Worm (Caenorhabditis elegans) whole organism, L3 larva: ENCODE results near the gene sur-5.

Source experiments
- aly-2 ChIP-seq: fragments of 150-350 bp; optimal IDR thresholded peaks from 2 replicates; lab custom pipeline; 2014; ENCODE audit warnings: missing biosample characterization, missing genetic modification characterization
- ama-1 ChIP-seq: fragments of 150-350 bp; optimal IDR thresholded peaks from 2 replicates; lab custom pipeline; 2018
- egl-27 ChIP-seq: sonication (generic microtip); optimal IDR thresholded peaks from 4 replicates; lab custom pipeline; 2017; ENCODE audit warnings: missing biosample characterization, missing genetic modification reagents, missing genetic modification characterization
- fkh-10 ChIP-seq: sonication (generic microtip); optimal IDR thresholded peaks from 2 replicates; lab custom pipeline; 2017; ENCODE audit warnings: missing biosample characterization, missing genetic modification reagents, missing genetic modification characterization
- nhr-11 ChIP-seq: fragments of 150-350 bp; optimal IDR thresholded peaks from 2 replicates; lab custom pipeline; 2014; ENCODE audit warnings: missing biosample characterization, missing genetic modification characterization
- nhr-76 ChIP-seq: fragments of 150-350 bp; sonication (generic microtip); optimal IDR thresholded peaks from 5 replicates; lab custom pipeline; 2014; ENCODE audit warnings: missing biosample characterization, missing genetic modification characterization
- pha-4 ChIP-seq: fragments of 150-350 bp; optimal IDR thresholded peaks from 2 replicates; lab custom pipeline; 2014; ENCODE audit warnings: missing biosample characterization, missing genetic modification reagents, missing genetic modification characterization
- snpc-4 ChIP-seq: fragments of 150-350 bp; optimal IDR thresholded peaks from 2 replicates; lab custom pipeline; 2014; ENCODE audit warnings: missing biosample characterization, missing genetic modification characterization
- tbx-2 ChIP-seq: sonication (generic microtip); optimal IDR thresholded peaks from 2 replicates; lab custom pipeline; 2016; ENCODE audit warnings: mild to moderate bottlenecking, missing genetic modification characterization, missing compliant biosample characterization
- unc-62 ChIP-seq: fragments of 150-350 bp; sonication (generic microtip); optimal IDR thresholded peaks from 4 replicates; lab custom pipeline; 2014; ENCODE audit warnings: missing biosample characterization, missing genetic modification reagents, missing genetic modification characterization
- zag-1 ChIP-seq: fragments of 150-350 bp; optimal IDR thresholded peaks from 2 replicates; lab custom pipeline; 2014; ENCODE audit warnings: missing biosample characterization, missing genetic modification characterization
- ztf-4 ChIP-seq: fragments of 150-350 bp; optimal IDR thresholded peaks from 2 replicates; lab custom pipeline; 2014; ENCODE audit warnings: missing biosample characterization, missing genetic modification characterization

ce11 chrX:7318639-7319038, 13.3 kb upstream of the sur-5 start, which contains the start of gene spp-4:
- TF ChIP-seq zag-1 (tag; lab: Kevin White, UChicago) (no peak), pha-4 (tag; lab: Kevin White, UChicago) (no peak), ztf-4 (tag; lab: Kevin White, UChicago) (no peak), fkh-10 (GFP tag; lab: Kevin White, UChicago) (no peak), unc-62 (no peak), snpc-4 (tag; lab: Kevin White, UChicago) (no peak), egl-27 (tag; lab: Kevin White, UChicago) (no peak), aly-2 (tag; lab: Kevin White, UChicago) (no peak), tbx-2 (tag; lab: Kevin White, UChicago) (no peak), nhr-11 (no peak), nhr-76 (tag; lab: Kevin White, UChicago) (no peak), ama-1 (lab: Kevin White, UChicago) (no peak)
